Worm (Caenorhabditis elegans) whole organism, L4 larva: ENCODE measurements around the gene lin-26.

ENCODE experiments used
- Y48G9A.11 ChIP-seq: fragments of 200-800 bp; sonication (Bioruptor generic); IDR thresholded peaks from 2 replicates; pipeline ENCODE4 v1.3.6; 2022; ENCODE audit warnings: missing genetic modification reagents, missing genetic modification characterization, missing compliant biosample characterization
- ama-1 ChIP-seq: fragments of 150-350 bp; optimal IDR thresholded peaks from 2 replicates; lab custom pipeline; 2014; ENCODE audit warnings: inconsistent platforms, mixed read lengths
- fkh-10 ChIP-seq: fragments of 150-350 bp; optimal IDR thresholded peaks from 2 replicates; lab custom pipeline; 2014; ENCODE audit warnings: missing biosample characterization, missing genetic modification reagents, missing genetic modification characterization
- lin-15B ChIP-seq: fragments of 150-350 bp; sonication (generic microtip); optimal IDR thresholded peaks from 3 replicates; lab custom pipeline; 2014; ENCODE audit warnings: missing biosample characterization, missing genetic modification characterization
- mdl-1 ChIP-seq, 2 experiments: fragments of 150-350 bp in 1 of 2; sonication (generic microtip) in 1 of 2; optimal IDR thresholded peaks; 2 replicates each; lab custom pipeline; 2014 to 2017; ENCODE audit warnings: missing biosample characterization in 2 of 2, missing genetic modification characterization in 2 of 2
- mep-1 ChIP-seq: fragments of 150-350 bp; sonication (generic microtip); optimal IDR thresholded peaks from 3 replicates; lab custom pipeline; 2014; ENCODE audit warnings: missing biosample characterization, missing genetic modification characterization
- nhr-102 ChIP-seq: sonication (generic microtip); optimal IDR thresholded peaks from 2 replicates; lab custom pipeline; 2016; ENCODE audit warnings: mild to moderate bottlenecking, missing genetic modification characterization, moderate library complexity, missing compliant biosample characterization
- rbr-2 ChIP-seq: sonication (generic microtip); optimal IDR thresholded peaks from 2 replicates; lab custom pipeline; 2016; ENCODE audit warnings: missing genotype, missing genetic modification characterization, missing compliant biosample characterization

DNA sequence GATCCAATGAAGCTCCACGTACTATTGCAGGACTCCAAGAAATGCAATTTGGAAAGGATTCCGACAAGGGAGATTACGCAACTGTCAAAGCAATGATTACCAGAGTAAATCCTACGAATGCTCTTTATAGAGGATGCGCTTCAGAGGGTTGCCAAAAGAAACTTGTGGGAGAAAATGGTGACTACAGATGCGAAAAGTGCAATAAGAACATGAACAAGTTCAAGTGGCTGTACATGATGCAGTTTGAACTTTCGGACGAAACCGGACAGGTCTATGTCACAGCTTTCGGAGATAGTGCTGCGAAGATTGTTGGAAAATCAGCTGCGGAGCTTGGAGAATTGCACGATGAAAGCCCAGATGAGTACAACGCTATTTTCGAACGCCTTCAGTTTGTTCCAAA, 15.7 kb upstream of the lin-26 start:
- TF ChIP-seq ama-1 = no peak
- TF ChIP-seq mep-1 (tag; lab: Kevin White, UChicago) = no peak
- TF ChIP-seq fkh-10 (GFP tag; lab: Kevin White, UChicago) = no peak
- no peak for TF ChIP-seq mdl-1 (tag; optimal IDR thresholded peaks at IDR 0.05; lab: Kevin White, UChicago)
- no peak for TF ChIP-seq nhr-102 (tag; lab: Kevin White, UChicago)
- TF ChIP-seq lin-15B (tag; lab: Kevin White, UChicago) = no peak
- TF ChIP-seq Y48G9A.11 (GFP tag; lab: Robert Waterston, UW) = no peak
- no peak for TF ChIP-seq rbr-2 (tag; lab: Kevin White, UChicago)
